Worm (Caenorhabditis elegans) whole organism, L4/young adult: Measurements from ENCODE around the gene E03H12.4.

Experiments
- W03F9.2 ChIP-seq: fragments of 150-350 bp; optimal IDR thresholded peaks from 2 replicates; lab custom pipeline; 2014; ENCODE audit warnings: missing biosample characterization, missing genetic modification characterization
- dao-5 ChIP-seq: sonication (generic microtip); optimal IDR thresholded peaks from 2 replicates; lab custom pipeline; 2016; ENCODE audit warnings: missing genotype, missing genetic modification characterization, moderate library complexity, missing compliant biosample characterization
- him-1 ChIP-seq: sonication (generic microtip); optimal IDR thresholded peaks from 2 replicates; lab custom pipeline; 2016; ENCODE audit warnings: missing genotype, missing genetic modification reagents, missing genetic modification characterization, missing compliant biosample characterization

- no peak for TF ChIP-seq him-1
- no peak for TF ChIP-seq dao-5
- no peak for TF ChIP-seq W03F9.2 (tag; lab: Kevin White, UChicago)
Observed at ce11 chrIV:4983746-4984145, 1.4 kb downstream of the E03H12.4 start, which contains the start of gene clec-176.
